Worm (Caenorhabditis elegans): ENCODE data around the gene clec-72.

clec-72 gene

DNA sequence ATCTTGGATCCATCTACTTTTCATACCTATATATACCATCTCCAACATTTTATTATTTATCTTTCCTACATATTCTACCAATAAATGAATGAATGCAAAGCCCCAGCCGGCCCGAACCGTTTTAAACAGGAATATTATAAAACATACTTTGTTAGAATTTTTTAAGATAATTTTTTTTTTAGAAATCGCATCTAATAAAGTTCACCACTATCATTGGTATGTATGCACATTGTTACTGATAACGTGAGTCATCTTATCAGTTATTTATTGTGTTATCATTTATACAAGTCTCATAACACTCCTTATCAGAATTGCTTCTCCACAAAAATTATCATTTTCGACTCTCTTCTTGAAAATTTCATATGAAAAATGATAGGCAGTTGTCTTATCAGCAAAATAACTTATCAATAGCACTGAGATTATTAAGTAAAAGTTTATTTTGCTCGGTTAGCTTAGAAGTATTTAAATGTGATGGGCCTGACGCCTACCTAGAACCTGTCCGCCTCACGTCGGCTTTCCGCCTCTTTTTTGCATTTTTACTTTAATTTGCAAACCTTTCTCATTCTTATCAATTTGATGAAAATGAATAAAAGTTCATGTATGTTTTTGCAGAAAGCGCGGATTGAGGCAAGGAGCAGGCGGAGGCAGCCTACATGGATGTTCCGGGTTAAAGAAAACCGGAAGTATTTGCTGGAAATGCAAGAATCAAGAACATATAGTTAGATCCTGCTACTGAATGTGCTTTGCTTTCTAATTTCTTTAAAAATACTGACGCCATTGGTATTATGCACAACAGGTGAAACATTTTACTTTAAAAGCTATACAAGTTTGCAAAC, 44.7 kb upstream of the clec-72 start, which contains the start of gene srz-62 (continued):
- no peak for TF ChIP-seq saeg-2 (GFP tag; IDR thresholded peaks at IDR 0.05)
- peak; percentile 95 for TF ChIP-seq tra-1 (GFP tag; IDR thresholded peaks at IDR 0.05)
- TF ChIP-seq nhr-77 (tag; optimal IDR thresholded peaks at IDR 0.05): peak; percentile 99
- no peak for TF ChIP-seq vab-7 (GFP tag; IDR thresholded peaks at IDR 0.05)
- TF ChIP-seq fos-1 (tag; optimal IDR thresholded peaks at IDR 0.05): peak; percentile 87
- peak; percentile 97 for TF ChIP-seq nhr-28 (tag; optimal IDR thresholded peaks at IDR 0.05)
- no peak for TF ChIP-seq mep-1 (tag; optimal IDR thresholded peaks at IDR 0.05)
- no peak for TF ChIP-seq Y5F2A.4 (GFP tag; optimal IDR thresholded peaks at IDR 0.05)
- peak; percentile 80 for TF ChIP-seq jun-1 (tag; optimal IDR thresholded peaks at IDR 0.05)
- TF ChIP-seq aha-1 (tag): peak; percentile 71
- peak in 1 of 2 experiments; percentile 63 for TF ChIP-seq unc-62 (GFP tag; optimal IDR thresholded peaks at IDR 0.05 in 1 of 2)
- TF ChIP-seq unc-62 (tag; optimal IDR thresholded peaks at IDR 0.05): no peak
- TF ChIP-seq fkh-10 (GFP tag; optimal IDR thresholded peaks at IDR 0.05): no peak
- peak; percentile 97 for TF ChIP-seq lin-1 (GFP tag; IDR thresholded peaks at IDR 0.05)
- peak in 1 of 2 experiments; percentile 70 for TF ChIP-seq mdl-1 (tag; optimal IDR thresholded peaks at IDR 0.05)
- peak; percentile 100 for TF ChIP-seq pqm-1 (tag; optimal IDR thresholded peaks at IDR 0.05)
- 0 out of 2 replicates have a peak, but pooled peaks have one; percentile 26 for TF ChIP-seq zfp-3 (GFP tag; conservative IDR thresholded peaks at IDR 0.05)

DNA sequence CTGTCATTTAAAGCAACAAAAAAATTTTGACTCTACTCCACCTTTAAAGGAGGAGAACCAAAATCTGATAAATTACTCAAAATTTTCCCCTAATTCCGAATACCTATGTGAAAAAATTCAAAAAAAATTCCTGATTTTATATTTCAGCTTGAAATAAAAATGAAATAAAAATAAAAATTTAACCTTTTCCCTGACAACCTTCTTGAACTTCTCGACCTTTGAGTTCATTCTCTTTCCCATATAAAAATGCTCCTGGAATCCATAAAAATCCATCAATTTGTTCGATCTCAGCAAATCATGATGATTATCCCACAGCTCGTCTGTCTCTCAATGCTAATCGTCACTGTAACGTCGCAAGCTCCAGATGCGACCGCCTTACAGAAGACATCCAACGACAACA, 41.7 kb upstream of the clec-72 start, which contains the start of gene F56D6.6:
Gene F56D6.6 (plus strand): TSS at position 301 of the 400 bp plus-strand sequence.
- no peak for TF ChIP-seq nhr-10 (tag; optimal IDR thresholded peaks at IDR 0.05)
- TF ChIP-seq nhr-76 (tag; optimal IDR thresholded peaks at IDR 0.05): no peak
- TF ChIP-seq egl-43 (GFP tag; IDR thresholded peaks at IDR 0.05): no peak
- TF ChIP-seq mdl-1 (tag; optimal IDR thresholded peaks at IDR 0.05): no peak
- TF ChIP-seq lin-38 (GFP tag; IDR thresholded peaks at IDR 0.05): no peak
- TF ChIP-seq ces-1 (GFP tag; optimal IDR thresholded peaks at IDR 0.05): no peak
- no peak for TF ChIP-seq nhr-77 (tag; optimal IDR thresholded peaks at IDR 0.05)
- TF ChIP-seq aha-1 (tag): no peak
- TF ChIP-seq dmd-6 (GFP tag; IDR thresholded peaks at IDR 0.05): no peak
- no peak for TF ChIP-seq madf-5 (GFP tag; IDR thresholded peaks at IDR 0.05)
- TF ChIP-seq duxl-1 (tag; optimal IDR thresholded peaks at IDR 0.05; ENCODE audit: poor library complexity): no peak
- TF ChIP-seq lin-1 (GFP tag; IDR thresholded peaks at IDR 0.05): no peak
- no peak for TF ChIP-seq lim-7 (GFP tag; IDR thresholded peaks at IDR 0.05)

ce11 chrIV:3904620-3905019, 40.0 kb upstream of the clec-72 start, which contains the start of gene F56D6.21:
TSS of gene F56D6.21 (plus strand) at chrIV:3904920.
- TF ChIP-seq nhr-6 (tag; optimal IDR thresholded peaks at IDR 0.05): no peak
- no peak for TF ChIP-seq jun-1 (tag; optimal IDR thresholded peaks at IDR 0.05)
- no peak for TF ChIP-seq zip-2 (tag; optimal IDR thresholded peaks at IDR 0.05)
- TF ChIP-seq F44E2.7 (GFP tag; IDR thresholded peaks at IDR 0.05): no peak
- no peak for TF ChIP-seq lin-1 (GFP tag; IDR thresholded peaks at IDR 0.05)
- no peak for TF ChIP-seq attf-4 (tag; optimal IDR thresholded peaks at IDR 0.05)
- TF ChIP-seq mxl-3 (GFP tag; optimal IDR thresholded peaks at IDR 0.05): no peak
- no peak for TF ChIP-seq ZK546.5 (tag; optimal IDR thresholded peaks at IDR 0.05)
- no peak for TF ChIP-seq dmd-8 (GFP tag; IDR thresholded peaks at IDR 0.05)
- no peak for TF ChIP-seq daf-16 (GFP tag; optimal IDR thresholded peaks at IDR 0.05)
- TF ChIP-seq daf-16 (tag; optimal IDR thresholded peaks at IDR 0.05): no peak
- no peak for TF ChIP-seq unc-39 (tag; optimal IDR thresholded peaks at IDR 0.05)
- no peak for TF ChIP-seq ces-1 (GFP tag; optimal IDR thresholded peaks at IDR 0.05)
- TF ChIP-seq nhr-42 (GFP tag; IDR thresholded peaks at IDR 0.05): no peak
- no peak for TF ChIP-seq D1046.2 (GFP tag; IDR thresholded peaks at IDR 0.05)
- TF ChIP-seq zfp-2 (tag; optimal IDR thresholded peaks at IDR 0.05): no peak
